Fruit fly (Drosophila melanogaster): ENCODE data around the gene Ugt36A1.

Ugt36A1 gene

dm6 chr2L:3598485-3598884 is 20.4 kb upstream of the Ugt36A1 start (continued):
- TF ChIP-seq knrl (GFP tag; IDR thresholded peaks at IDR 0.05; ENCODE audit: partially characterized antibody) (no peak), CG13624 (GFP tag; optimal IDR thresholded peaks at IDR 0.05) (no peak), z (GFP tag; IDR thresholded peaks at IDR 0.05) (no peak), CG15479 (GFP tag; optimal IDR thresholded peaks at IDR 0.05) (no peak), chif (GFP tag; optimal IDR thresholded peaks at IDR 0.05) (peak; percentile 47 to 60), fd102C (GFP tag; optimal IDR thresholded peaks at IDR 0.05) (no peak), CG11723 (GFP tag; optimal IDR thresholded peaks at IDR 0.05) (no peak), CG3407 (GFP tag; optimal IDR thresholded peaks at IDR 0.05) (no peak), CG11398 (GFP tag; optimal IDR thresholded peaks at IDR 0.05) (no peak), CG17829 (tag; optimal IDR thresholded peaks at IDR 0.05) (peak; percentile 56), nerfin-2 (GFP tag; IDR thresholded peaks at IDR 0.05; ENCODE audit: partially characterized antibody) (no peak), grau (tag; optimal IDR thresholded peaks at IDR 0.05) (peak; percentile 30), CG15269 (tag; optimal IDR thresholded peaks at IDR 0.05) (no peak), CG11696 (GFP tag; IDR thresholded peaks at IDR 0.05) (no peak), aop (GFP tag; IDR thresholded peaks at IDR 0.05) (no peak), dm (GFP tag; optimal IDR thresholded peaks at IDR 0.05) (no peak), CG17328 (GFP tag; IDR thresholded peaks at IDR 0.05) (peak; percentile 68), Dek (tag; optimal IDR thresholded peaks at IDR 0.05) (no peak), Gsc (GFP tag; IDR thresholded peaks at IDR 0.05) (peak; percentile 40; the same call in 1 of the 2 replicates), PHDP (tag; optimal IDR thresholded peaks at IDR 0.05) (peak; percentile 18), hbn (GFP tag; IDR thresholded peaks at IDR 0.05; ENCODE audit: partially characterized antibody) (no peak), Rx (GFP tag; IDR thresholded peaks at IDR 0.05) (peak; percentile 57), insv (GFP tag; optimal IDR thresholded peaks at IDR 0.05) (no peak), Fer3 (tag; optimal IDR thresholded peaks at IDR 0.05) (no peak), CG43689 (GFP tag; IDR thresholded peaks at IDR 0.05) (no peak), Eip74EF (GFP tag; optimal IDR thresholded peaks at IDR 0.05) (no peak), CG5245 (GFP tag; optimal IDR thresholded peaks at IDR 0.05) (peak; percentile 48), CG10543 (GFP tag; optimal IDR thresholded peaks at IDR 0.05) (no peak), slp2 (GFP tag; optimal IDR thresholded peaks at IDR 0.05) (peak; percentile 54), lbe (GFP tag; optimal IDR thresholded peaks at IDR 0.05) (no peak), Ssrp (tag; optimal IDR thresholded peaks at IDR 0.05) (peak; percentile 51), CG30431 (GFP tag; optimal IDR thresholded peaks at IDR 0.05) (peak; percentile 23), D19B (GFP tag; optimal IDR thresholded peaks at IDR 0.05) (no peak), Hr3 (GFP tag; optimal IDR thresholded peaks at IDR 0.05) (peak; percentile 34), CoRest (tag; optimal IDR thresholded peaks at IDR 0.05) (peak; percentile 19), pb (GFP tag; optimal IDR thresholded peaks at IDR 0.05) (peak; percentile 31), grn (GFP tag; optimal IDR thresholded peaks at IDR 0.05) (no peak), CG4424 (GFP tag; optimal IDR thresholded peaks at IDR 0.05) (peak; percentile 64), CG6765 (GFP tag; optimal IDR thresholded peaks at IDR 0.05) (no peak), bsh (GFP tag; optimal IDR thresholded peaks at IDR 0.05) (peak in 1 of 2 experiments; percentile 74), Atf-2 (GFP tag; optimal IDR thresholded peaks at IDR 0.05) (no peak), CG7745 (tag; optimal IDR thresholded peaks at IDR 0.05) (no peak), croc (GFP tag; conservative IDR thresholded peaks at IDR 0.05) (no peak; the same call in 2 of the 3 replicates), Dfd (GFP tag; optimal IDR thresholded peaks at IDR 0.05) (no peak), Hr51 (GFP tag; optimal IDR thresholded peaks at IDR 0.05) (peak in 1 of 2 experiments; percentile 21), HLHmδ (GFP tag; optimal IDR thresholded peaks at IDR 0.05) (no peak), hth (optimal IDR thresholded peaks at IDR 0.05) (no peak), CG31441 (GFP tag; IDR thresholded peaks at IDR 0.05) (peak; percentile 52), rib (GFP tag; IDR thresholded peaks at IDR 0.05) (no peak), Nf-YB (GFP tag; optimal IDR thresholded peaks at IDR 0.05) (peak; percentile 34), H2.0 (GFP tag; IDR thresholded peaks at IDR 0.05) (peak; percentile 29; the same call in 1 of the 2 replicates)
